Fruit fly (Drosophila melanogaster) whole organism: Measurements from ENCODE around the gene CG43886.

Source experiments
- CG8478 ChIP-seq: fragments of >200 bp; optimal IDR thresholded peaks from 2 replicates; lab custom pipeline; 2018; ENCODE audit warnings: inconsistent platforms
- EcR ChIP-seq, 2 experiments: fragments of >200 bp; optimal IDR thresholded peaks; 2 replicates each; lab custom pipeline; 2017; ENCODE audit warnings: missing biosample characterization in 2 of 2, missing genetic modification characterization in 2 of 2, missing genetic modification reagents in 2 of 2
- usp ChIP-seq: fragments of >200 bp; optimal IDR thresholded peaks from 2 replicates; lab custom pipeline; 2017; ENCODE audit warnings: missing biosample characterization, missing genetic modification characterization, mixed read lengths

dm6 chr3L:8121590-8121989, 38.0 kb downstream of the CG43886 start, which contains the start of gene ldbr:
- TF ChIP-seq usp: no peak
- TF ChIP-seq CG8478: no peak
- TF ChIP-seq EcR (GFP tag; optimal IDR thresholded peaks at IDR 0.05; lab: Kevin White, UChicago): no peak
